Worm (Caenorhabditis elegans) whole organism, L3 larva: ENCODE data around the gene T09F3.7.

Source experiments
- R02D3.7 ChIP-seq: fragments of 150-350 bp; optimal IDR thresholded peaks from 2 replicates; lab custom pipeline; 2014; ENCODE audit warnings: missing biosample characterization, missing genetic modification characterization
- ZK546.5 ChIP-seq: sonication (generic microtip); optimal IDR thresholded peaks from 2 replicates; lab custom pipeline; 2017; ENCODE audit warnings: missing biosample characterization, missing genetic modification characterization
- ama-1 ChIP-seq: fragments of 150-350 bp; optimal IDR thresholded peaks from 2 replicates; lab custom pipeline; 2018
- ceh-16 ChIP-seq: sonication (generic microtip); optimal IDR thresholded peaks from 2 replicates; lab custom pipeline; 2017; ENCODE audit warnings: missing biosample characterization, missing genetic modification characterization
- ceh-28 ChIP-seq: fragments of 150-350 bp; optimal IDR thresholded peaks from 2 replicates; lab custom pipeline; 2014; ENCODE audit warnings: missing biosample characterization, missing genetic modification reagents, missing genetic modification characterization
- ceh-82 ChIP-seq: fragments of 150-350 bp; optimal IDR thresholded peaks from 2 replicates; lab custom pipeline; 2014; ENCODE audit warnings: missing biosample characterization, missing genetic modification characterization
- ceh-9 ChIP-seq: sonication (generic microtip); optimal IDR thresholded peaks from 2 replicates; lab custom pipeline; 2018; ENCODE audit warnings: missing biosample characterization, missing genetic modification characterization
- daf-12 ChIP-seq: fragments of 150-350 bp; optimal IDR thresholded peaks from 2 replicates; lab custom pipeline; 2014; ENCODE audit warnings: missing biosample characterization, missing genetic modification reagents, missing genetic modification characterization
- egl-27 ChIP-seq: sonication (generic microtip); optimal IDR thresholded peaks from 4 replicates; lab custom pipeline; 2017; ENCODE audit warnings: missing biosample characterization, missing genetic modification reagents, missing genetic modification characterization
- elt-1 ChIP-seq: fragments of 150-350 bp; optimal IDR thresholded peaks from 2 replicates; lab custom pipeline; 2014; ENCODE audit warnings: missing biosample characterization, missing genetic modification characterization
- eor-1 ChIP-seq, 2 experiments: fragments of 150-350 bp; optimal IDR thresholded peaks; 2 replicates each; lab custom pipeline; 2014 to 2018; ENCODE audit warnings: missing biosample characterization in 2 of 2, missing genetic modification characterization in 2 of 2
- fkh-10 ChIP-seq: sonication (generic microtip); optimal IDR thresholded peaks from 2 replicates; lab custom pipeline; 2017; ENCODE audit warnings: missing biosample characterization, missing genetic modification reagents, missing genetic modification characterization
- fos-1 ChIP-seq: fragments of 150-350 bp; optimal IDR thresholded peaks from 2 replicates; lab custom pipeline; 2014; ENCODE audit warnings: missing biosample characterization, missing genetic modification characterization
- lin-15B ChIP-seq: fragments of 150-350 bp; optimal IDR thresholded peaks from 2 replicates; lab custom pipeline; 2014; ENCODE audit warnings: missing biosample characterization, missing genetic modification characterization
- lin-39 ChIP-seq: fragments of 150-350 bp; optimal IDR thresholded peaks from 2 replicates; lab custom pipeline; 2018; ENCODE audit warnings: missing biosample characterization, missing genetic modification reagents, missing genetic modification characterization
- lsy-12 ChIP-seq: sonication (generic microtip); optimal IDR thresholded peaks from 2 replicates; lab custom pipeline; 2016; ENCODE audit warnings: mild to moderate bottlenecking, missing genetic modification characterization, missing compliant biosample characterization
- mml-1 ChIP-seq: fragments of 150-350 bp; sonication (generic microtip); optimal IDR thresholded peaks from 3 replicates; lab custom pipeline; 2014; ENCODE audit warnings: missing biosample characterization, missing genetic modification characterization
- nfya-1 ChIP-seq: sonication (generic microtip); optimal IDR thresholded peaks from 2 replicates; lab custom pipeline; 2017; ENCODE audit warnings: missing genetic modification characterization, mild to moderate bottlenecking, missing compliant biosample characterization, antibody characterized with exemption, moderate library complexity; ENCODE audit not compliant: insufficient read depth
- nhr-11 ChIP-seq: fragments of 150-350 bp; optimal IDR thresholded peaks from 2 replicates; lab custom pipeline; 2014; ENCODE audit warnings: missing biosample characterization, missing genetic modification characterization
- nhr-237 ChIP-seq: fragments of 150-350 bp; optimal IDR thresholded peaks from 2 replicates; lab custom pipeline; 2014; ENCODE audit warnings: missing biosample characterization, missing genetic modification characterization
- nhr-25 ChIP-seq: sonication (generic microtip); optimal IDR thresholded peaks from 2 replicates; lab custom pipeline; 2017; ENCODE audit warnings: missing biosample characterization, missing genetic modification characterization
- nhr-28 ChIP-seq: fragments of 150-350 bp; optimal IDR thresholded peaks from 2 replicates; lab custom pipeline; 2014; ENCODE audit warnings: missing biosample characterization, missing genetic modification characterization
- nhr-43 ChIP-seq: sonication (generic microtip); optimal IDR thresholded peaks from 2 replicates; lab custom pipeline; 2016; ENCODE audit warnings: mild to moderate bottlenecking, missing genetic modification characterization, missing compliant biosample characterization; ENCODE audit not compliant: poor library complexity, severe bottlenecking
- nhr-67 ChIP-seq: fragments of 150-350 bp; optimal IDR thresholded peaks from 2 replicates; lab custom pipeline; 2014; ENCODE audit warnings: missing biosample characterization, missing genetic modification characterization
- nhr-77 ChIP-seq: fragments of 150-350 bp; optimal IDR thresholded peaks from 2 replicates; lab custom pipeline; 2014; ENCODE audit warnings: missing biosample characterization, missing genetic modification characterization
- pha-4 ChIP-seq: fragments of 150-350 bp; optimal IDR thresholded peaks from 2 replicates; lab custom pipeline; 2014; ENCODE audit warnings: missing biosample characterization, missing genetic modification reagents, missing genetic modification characterization
- pqm-1 ChIP-seq: fragments of 150-350 bp; optimal IDR thresholded peaks from 2 replicates; lab custom pipeline; 2017; ENCODE audit warnings: missing biosample characterization, missing genetic modification characterization, inconsistent platforms
- skn-1 ChIP-seq: fragments of 150-350 bp; optimal IDR thresholded peaks from 2 replicates; lab custom pipeline; 2014; ENCODE audit warnings: missing biosample characterization, missing genetic modification characterization
- snpc-4 ChIP-seq: fragments of 150-350 bp; optimal IDR thresholded peaks from 2 replicates; lab custom pipeline; 2014; ENCODE audit warnings: missing biosample characterization, missing genetic modification characterization
- tbx-2 ChIP-seq: sonication (generic microtip); optimal IDR thresholded peaks from 2 replicates; lab custom pipeline; 2016; ENCODE audit warnings: mild to moderate bottlenecking, missing genetic modification characterization, missing compliant biosample characterization
- unc-39 ChIP-seq: sonication (generic microtip); optimal IDR thresholded peaks from 4 replicates; lab custom pipeline; 2017; ENCODE audit warnings: missing biosample characterization, missing genetic modification characterization
- zag-1 ChIP-seq: fragments of 150-350 bp; optimal IDR thresholded peaks from 2 replicates; lab custom pipeline; 2014; ENCODE audit warnings: missing biosample characterization, missing genetic modification characterization
- ztf-4 ChIP-seq: fragments of 150-350 bp; optimal IDR thresholded peaks from 2 replicates; lab custom pipeline; 2014; ENCODE audit warnings: missing biosample characterization, missing genetic modification characterization

Gene T09F3.7

ce11 chrII:10421941-10422340 is 31.0 kb downstream of the T09F3.7 start, which contains the start of gene frpr-21:
Gene frpr-21 (minus strand): TSS chrII:10422041.
- TF ChIP-seq skn-1 (tag; lab: Kevin White, UChicago), result no peak
- no peak for TF ChIP-seq lin-15B
- no peak for TF ChIP-seq egl-27 (tag; lab: Kevin White, UChicago)
- no peak for TF ChIP-seq nhr-237 (tag; lab: Kevin White, UChicago)
- no peak for TF ChIP-seq pqm-1 (tag; lab: Kevin White, UChicago)
- no peak for TF ChIP-seq fos-1 (tag; lab: Kevin White, UChicago)
- TF ChIP-seq ceh-16 (tag; lab: Kevin White, UChicago), result no peak
- no peak for TF ChIP-seq zag-1 (tag; lab: Kevin White, UChicago)
- TF ChIP-seq lin-39 (tag; lab: Kevin White, UChicago), result no peak
- no peak for TF ChIP-seq nfya-1 (tag; lab: Kevin White, UChicago)
- TF ChIP-seq fkh-10 (GFP tag; lab: Kevin White, UChicago), result no peak
- no peak for TF ChIP-seq R02D3.7 (tag; lab: Kevin White, UChicago)
- TF ChIP-seq ZK546.5 (tag; lab: Kevin White, UChicago), result no peak
- no peak for TF ChIP-seq mml-1 (tag; lab: Kevin White, UChicago)
- TF ChIP-seq ceh-28 (tag; lab: Kevin White, UChicago), result no peak
- TF ChIP-seq ama-1, result no peak

DNA sequence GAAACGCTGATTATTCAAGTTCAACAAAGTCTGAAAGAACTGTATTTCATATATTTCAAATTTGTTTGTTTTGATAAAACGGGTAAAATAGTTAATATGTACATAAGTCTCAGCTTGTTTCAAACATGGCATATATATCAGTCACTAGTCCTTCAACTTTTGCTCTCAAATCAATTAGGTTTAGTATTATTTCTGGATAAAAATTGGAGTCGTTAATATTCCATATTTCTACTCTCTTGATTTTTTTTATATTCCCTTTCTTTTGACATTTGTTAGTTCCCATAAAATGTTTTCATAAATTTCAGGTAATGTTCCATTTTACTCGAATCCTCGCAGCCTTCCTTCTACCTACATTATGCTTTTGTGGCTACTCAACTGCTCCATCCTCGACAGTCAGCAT is 44.9 kb downstream of the T09F3.7 start, which contains the start of gene cut-4:
Gene cut-4 (plus strand): TSS at position 301 of the 400 bp plus-strand sequence.
- TF ChIP-seq daf-12 (tag; lab: Kevin White, UChicago) (no peak), nhr-237 (tag; lab: Kevin White, UChicago) (no peak), ceh-9 (tag; lab: Kevin White, UChicago) (no peak), nhr-11 (tag; lab: Kevin White, UChicago) (no peak)

DNA sequence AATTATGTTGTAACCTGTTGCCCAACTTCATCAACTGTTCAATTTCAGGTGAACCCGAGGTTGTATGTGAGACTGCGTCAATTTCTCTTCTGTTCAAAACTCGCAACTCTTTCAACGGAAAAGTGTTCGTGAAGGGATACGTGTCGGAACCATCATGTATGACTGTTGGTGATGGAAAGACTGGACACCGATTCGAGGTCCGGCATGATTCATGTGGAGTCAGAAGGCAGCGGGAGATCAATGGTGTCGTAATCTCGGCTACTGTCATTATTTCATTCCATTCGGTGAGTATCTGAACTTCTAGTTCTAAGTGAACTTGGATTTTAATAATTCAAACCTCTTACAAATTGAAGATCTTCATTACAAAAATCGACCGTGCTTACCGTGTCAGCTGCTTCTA is 46.9 kb downstream of the T09F3.7 start:
- TF ChIP-seq ceh-28 (tag; lab: Kevin White, UChicago) (no peak), ama-1 (no peak), ceh-16 (tag; lab: Kevin White, UChicago) (no peak), snpc-4 (tag; lab: Kevin White, UChicago) (no peak), ceh-9 (tag; lab: Kevin White, UChicago) (no peak), eor-1 (tag; optimal IDR thresholded peaks at IDR 0.05; lab: Kevin White, UChicago) (no peak), lsy-12 (tag; lab: Kevin White, UChicago) (no peak), R02D3.7 (tag; lab: Kevin White, UChicago) (no peak), nhr-25 (no peak), tbx-2 (no peak), lin-39 (tag; lab: Kevin White, UChicago) (no peak), nhr-43 (tag; lab: Kevin White, UChicago) (no peak), nhr-67 (no peak), nhr-77 (no peak)

- TF ChIP-seq nhr-237 (tag; lab: Kevin White, UChicago), result no peak
- TF ChIP-seq R02D3.7 (tag; lab: Kevin White, UChicago), result no peak
- no peak for TF ChIP-seq pha-4 (tag; lab: Kevin White, UChicago)
- no peak for TF ChIP-seq ceh-9 (tag; lab: Kevin White, UChicago)
- TF ChIP-seq nhr-28 (tag; lab: Kevin White, UChicago), result no peak
- TF ChIP-seq nhr-77, result no peak
- no peak for TF ChIP-seq elt-1
- no peak for TF ChIP-seq mml-1 (tag; lab: Kevin White, UChicago)
- TF ChIP-seq unc-39 (tag; lab: Kevin White, UChicago), result no peak
- TF ChIP-seq ceh-82 (tag; lab: Kevin White, UChicago), result no peak
- TF ChIP-seq fos-1 (tag; lab: Kevin White, UChicago), result no peak
- no peak for TF ChIP-seq ztf-4 (tag; lab: Kevin White, UChicago)
- no peak for TF ChIP-seq nhr-11 (tag; lab: Kevin White, UChicago)
- TF ChIP-seq nhr-43 (tag; lab: Kevin White, UChicago), result no peak
These were observed 49.0 kb downstream of the T09F3.7 start, which contains the start of gene E04D5.4 for ce11 chrII:10439976-10440375. Gene E04D5.4 (plus strand): TSS chrII:10440276.
